Fruit fly (Drosophila melanogaster) S2 (cell line): ENCODE results near the gene Abcd1.

Source experiments
- CG8478 ChIP-seq: fragments of >200 bp; optimal IDR thresholded peaks from 2 replicates; lab custom pipeline; 2018
- CTCF ChIP-seq, 2 experiments: fragments of >200 bp; optimal IDR thresholded peaks; 2 replicates each; lab custom pipeline; 2018

dm6 chr4:240850-241249, 47.2 kb upstream of the Abcd1 start:
- no peak for TF ChIP-seq CG8478 (lab: Kevin White, UChicago)
- no peak for TF ChIP-seq CTCF (optimal IDR thresholded peaks at IDR 0.05; lab: Kevin White, UChicago)
